Fruit fly (Drosophila melanogaster) whole organism, pupa: ENCODE data around the gene CG5382.

ENCODE experiments used
- CG10348 ChIP-seq: fragments of 200-800 bp; sonication (Bioruptor generic); IDR thresholded peaks from 2 replicates; pipeline ENCODE4 v1.3.6; 2022; ENCODE audit warnings: missing biosample characterization, missing genetic modification characterization
- CG12605 ChIP-seq: fragments of 200-800 bp; sonication (Bioruptor generic); IDR thresholded peaks from 2 replicates; pipeline ENCODE4 v1.3.6; 2022; ENCODE audit warnings: missing biosample characterization, missing genetic modification characterization
- CG13204 ChIP-seq: fragments of 200-800 bp; sonication (Bioruptor generic); optimal IDR thresholded peaks from 2 replicates; lab custom pipeline; 2018; ENCODE audit warnings: missing biosample characterization, mild to moderate bottlenecking, missing genetic modification characterization, moderate library complexity
- CG32121 ChIP-seq: fragments of 200-800 bp; sonication (Bioruptor generic); IDR thresholded peaks from 2 replicates; pipeline ENCODE4 v1.3.6; 2022; ENCODE audit warnings: missing biosample characterization, missing genetic modification characterization
- CG34367 ChIP-seq: fragments of 200-800 bp; sonication (Bioruptor generic); optimal IDR thresholded peaks from 2 replicates; lab custom pipeline; 2018; ENCODE audit warnings: missing biosample characterization, mild to moderate bottlenecking, missing genetic modification characterization
- CG8159 ChIP-seq: fragments of 200-800 bp; sonication (Bioruptor generic); optimal IDR thresholded peaks from 3 replicates; lab custom pipeline; 2018; ENCODE audit warnings: missing biosample characterization, mild to moderate bottlenecking, missing genetic modification characterization, moderate library complexity
- EcR ChIP-seq: fragments of 200-800 bp; sonication (Bioruptor generic); optimal IDR thresholded peaks from 3 replicates; lab custom pipeline; 2019; ENCODE audit warnings: missing biosample characterization, missing genetic modification characterization, mild to moderate bottlenecking, moderate library complexity, missing genetic modification reagents
- gl ChIP-seq: fragments of 200-800 bp; sonication (Bioruptor generic); optimal IDR thresholded peaks from 2 replicates; lab custom pipeline; 2018; ENCODE audit warnings: missing biosample characterization, mild to moderate bottlenecking, missing genetic modification characterization

DNA sequence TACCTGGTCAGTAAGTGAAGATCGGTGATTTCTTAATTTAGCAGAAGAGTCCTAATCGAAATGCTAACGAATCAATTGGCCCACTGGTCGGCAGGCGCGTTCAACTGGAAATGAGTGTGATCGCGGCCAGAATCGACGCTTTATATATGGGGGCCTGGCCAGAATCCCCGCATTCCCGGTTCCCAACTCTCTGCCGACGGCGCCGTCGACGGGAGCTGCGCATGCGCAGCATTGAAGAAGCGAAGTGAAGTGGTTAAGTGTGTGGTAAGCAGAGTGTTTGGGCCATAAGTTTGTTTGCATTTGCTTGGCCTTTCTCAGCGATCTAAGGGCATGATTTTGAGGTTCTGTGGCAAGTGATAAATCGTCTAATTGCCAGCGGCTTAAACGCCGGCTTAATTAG, 28.2 kb upstream of the CG5382 start, which contains the start of gene CG13857:
- TF ChIP-seq CG8159 (tag; lab: Kevin White, UChicago) (no peak), CG12605 (GFP tag; lab: Robert Waterston, UW) (no peak), CG10348 (GFP tag; lab: Robert Waterston, UW) (no peak), CG13204 (no peak), gl (tag; lab: Kevin White, UChicago) (no peak), CG34367 (tag; lab: Kevin White, UChicago) (no peak), CG32121 (GFP tag; lab: Robert Waterston, UW) (no peak), EcR (GFP tag; lab: Kevin White, UChicago) (no peak)
